Fruit fly (Drosophila melanogaster) whole organism, embryonic: ENCODE measurements around the gene CG10038.
A peak's percentile ranks its signal among the peaks of the same experiment; 100 is the strongest.

ENCODE experiments used
- BEAF-32 ChIP-seq: fragments of 200-800 bp; sonication (Bioruptor generic); optimal IDR thresholded peaks from 3 replicates; lab custom pipeline; 2017; ENCODE audit warnings: missing biosample characterization, missing genetic modification characterization, mild to moderate bottlenecking, moderate library complexity, missing genetic modification reagents
- Bgb ChIP-seq: fragments of 200-800 bp; sonication (Bioruptor generic); IDR thresholded peaks from 2 replicates; pipeline ENCODE4 v1.3.6; 2022; ENCODE audit warnings: missing biosample characterization, missing genetic modification characterization; ENCODE audit not compliant: partially characterized antibody
- CG10462 ChIP-seq: fragments of 200-800 bp; sonication (Bioruptor generic); optimal IDR thresholded peaks from 2 replicates; lab custom pipeline; 2016; ENCODE audit warnings: missing biosample characterization, missing genetic modification characterization
- CG10959 ChIP-seq: fragments of 200-800 bp; sonication (Bioruptor generic); IDR thresholded peaks from 2 replicates; pipeline ENCODE4 v1.3.6; 2022; ENCODE audit warnings: missing biosample characterization, missing genetic modification characterization
- CG11085 ChIP-seq: fragments of 200-800 bp; sonication (Bioruptor generic); IDR thresholded peaks from 2 replicates; pipeline ENCODE4 v1.3.6; 2022; ENCODE audit warnings: missing biosample characterization, missing genetic modification characterization
- CG13123 ChIP-seq: fragments of 200-800 bp; sonication (Bioruptor generic); optimal IDR thresholded peaks from 2 replicates; lab custom pipeline; 2016; ENCODE audit warnings: missing biosample characterization, missing genetic modification characterization
- CG13287 ChIP-seq: fragments of 200-800 bp; sonication (Bioruptor generic); IDR thresholded peaks from 2 replicates; pipeline ENCODE4 v1.3.6; 2022; ENCODE audit warnings: missing biosample characterization, missing genetic modification characterization; ENCODE audit not compliant: partially characterized antibody
- CG13894 ChIP-seq: fragments of 200-800 bp; sonication (Bioruptor generic); optimal IDR thresholded peaks from 3 replicates; lab custom pipeline; 2018; ENCODE audit warnings: missing biosample characterization, mild to moderate bottlenecking, missing genetic modification characterization, moderate library complexity
- CG14965 ChIP-seq: fragments of 200-800 bp; sonication (Bioruptor generic); optimal IDR thresholded peaks from 2 replicates; lab custom pipeline; 2016; ENCODE audit warnings: missing biosample characterization, missing genetic modification characterization, borderline replicate concordance
- CG15479 ChIP-seq: fragments of 200-800 bp; sonication (Bioruptor generic); optimal IDR thresholded peaks from 3 replicates; lab custom pipeline; 2019; ENCODE audit warnings: missing biosample characterization, mild to moderate bottlenecking, missing genetic modification characterization, moderate library complexity
- CG15696 ChIP-seq: fragments of 200-800 bp; sonication (Bioruptor generic); optimal IDR thresholded peaks from 2 replicates; lab custom pipeline; 2019; ENCODE audit warnings: missing biosample characterization, mild to moderate bottlenecking, missing genetic modification characterization, moderate library complexity
- CG1602 ChIP-seq: fragments of 200-800 bp; sonication (Bioruptor generic); optimal IDR thresholded peaks from 3 replicates; lab custom pipeline; 2016; ENCODE audit warnings: missing biosample characterization, missing genetic modification characterization
- CG16813 ChIP-seq: fragments of 200-800 bp; sonication (Bioruptor generic); IDR thresholded peaks from 3 replicates; pipeline ENCODE4 v1.3.6; 2022; ENCODE audit warnings: missing biosample characterization, missing genetic modification characterization; ENCODE audit not compliant: partially characterized antibody
- CG17361 ChIP-seq: fragments of 200-800 bp; sonication (Bioruptor generic); IDR thresholded peaks from 3 replicates; pipeline ENCODE4 v1.3.6; 2022; ENCODE audit warnings: missing biosample characterization, missing genetic modification characterization
- CG2120 ChIP-seq: fragments of 200-800 bp; sonication (Bioruptor generic); optimal IDR thresholded peaks from 3 replicates; lab custom pipeline; 2016; ENCODE audit warnings: missing biosample characterization, missing genetic modification characterization
- CG30020 ChIP-seq: fragments of 200-800 bp; optimal IDR thresholded peaks from 2 replicates; lab custom pipeline; 2019; ENCODE audit warnings: missing biosample characterization, mild to moderate bottlenecking, missing genetic modification characterization, moderate library complexity
- CG30403 ChIP-seq: fragments of 200-800 bp; sonication (Bioruptor generic); optimal IDR thresholded peaks from 3 replicates; lab custom pipeline; 2016; ENCODE audit warnings: missing biosample characterization, missing genetic modification characterization
- CG3065 ChIP-seq: fragments of 200-800 bp; sonication (Bioruptor generic); optimal IDR thresholded peaks from 2 replicates; lab custom pipeline; 2016; ENCODE audit warnings: missing biosample characterization, missing genetic modification characterization
- CG31441 ChIP-seq: fragments of 200-800 bp; sonication (Bioruptor generic); IDR thresholded peaks from 2 replicates; pipeline ENCODE4 v1.3.6; 2022; ENCODE audit warnings: missing biosample characterization, missing genetic modification characterization
- CG32767 ChIP-seq: fragments of 200-800 bp; sonication (Bioruptor generic); IDR thresholded peaks from 2 replicates; pipeline ENCODE4 v1.3.6; 2022; ENCODE audit warnings: missing biosample characterization, missing genetic modification characterization
- CG34376 ChIP-seq: fragments of 200-800 bp; sonication (Bioruptor generic); optimal IDR thresholded peaks from 2 replicates; lab custom pipeline; 2018; ENCODE audit warnings: missing biosample characterization, mild to moderate bottlenecking, missing genetic modification characterization
- CG6254 ChIP-seq: fragments of 200-800 bp; sonication (Bioruptor generic); optimal IDR thresholded peaks from 3 replicates; lab custom pipeline; 2017; ENCODE audit warnings: mild to moderate bottlenecking, missing biosample characterization, missing genetic modification reagents, missing genetic modification characterization
- CG6689 ChIP-seq: fragments of 200-800 bp; sonication (Bioruptor generic); IDR thresholded peaks from 2 replicates; pipeline ENCODE4 v1.3.6; 2022; ENCODE audit warnings: missing biosample characterization, missing genetic modification characterization
- CG9817 ChIP-seq: fragments of 200-800 bp; sonication (Bioruptor generic); optimal IDR thresholded peaks from 2 replicates; lab custom pipeline; 2018; ENCODE audit warnings: missing biosample characterization, mild to moderate bottlenecking, missing genetic modification characterization, moderate library complexity
- CTCF ChIP-seq: fragments of 200-800 bp; sonication (Bioruptor generic); optimal IDR thresholded peaks from 2 replicates; lab custom pipeline; 2017; ENCODE audit warnings: missing biosample characterization, mild to moderate bottlenecking, missing genetic modification characterization, moderate library complexity
- D ChIP-seq, 2 experiments: fragments of 200-800 bp in 1 of 2; fragments of >200 bp in 1 of 2; sonication (Bioruptor generic) in 1 of 2; optimal IDR thresholded peaks; 2 replicates in 1 of 2; 3 replicates in 1 of 2; lab custom pipeline; 2017; ENCODE audit warnings: mild to moderate bottlenecking in 1 of 2, missing biosample characterization in 1 of 2, missing genetic modification characterization in 1 of 2, missing genetic modification reagents in 1 of 2
- Dbx ChIP-seq: fragments of 200-800 bp; sonication (Bioruptor generic); IDR thresholded peaks from 3 replicates; pipeline ENCODE4 v1.3.6; 2022; ENCODE audit warnings: missing biosample characterization, missing genetic modification characterization
- Doc3 ChIP-seq: fragments of 200-800 bp; sonication (Bioruptor generic); IDR thresholded peaks from 3 replicates; pipeline ENCODE4 v1.3.6; 2022; ENCODE audit warnings: missing biosample characterization, missing genetic modification characterization; ENCODE audit not compliant: partially characterized antibody
- Ets65A ChIP-seq: fragments of 200-800 bp; sonication (Bioruptor generic); peaks from one replicate; lab custom pipeline; 2016; ENCODE audit warnings: missing biosample characterization, missing genetic modification characterization
- H15 ChIP-seq: fragments of 200-800 bp; sonication (Bioruptor generic); IDR thresholded peaks from 3 replicates; pipeline ENCODE4 v1.3.6; 2022; ENCODE audit warnings: missing biosample characterization, missing genetic modification characterization
- Hey ChIP-seq: fragments of 200-800 bp; sonication (Bioruptor generic); optimal IDR thresholded peaks from 3 replicates; lab custom pipeline; 2018; ENCODE audit warnings: missing biosample characterization, mild to moderate bottlenecking, missing genetic modification characterization
- MBD-R2 ChIP-seq: fragments of 200-800 bp; sonication (Bioruptor generic); IDR thresholded peaks from 2 replicates; pipeline ENCODE4 v1.3.6; 2022; ENCODE audit warnings: missing biosample characterization, missing genetic modification characterization
- Mad ChIP-seq: fragments of 200-800 bp; sonication (Bioruptor generic); optimal IDR thresholded peaks from 2 replicates; lab custom pipeline; 2016; ENCODE audit warnings: missing biosample characterization, missing genetic modification characterization
- NK7.1 ChIP-seq: fragments of 200-800 bp; sonication (Bioruptor generic); optimal IDR thresholded peaks from 3 replicates; lab custom pipeline; 2016; ENCODE audit warnings: missing biosample characterization, missing genetic modification characterization
- Oli ChIP-seq: fragments of 200-800 bp; sonication (Bioruptor generic); optimal IDR thresholded peaks from 2 replicates; lab custom pipeline; 2018; ENCODE audit warnings: missing biosample characterization, mild to moderate bottlenecking, missing genetic modification characterization, moderate library complexity
- Sry-δ ChIP-seq: fragments of 200-800 bp; sonication (Bioruptor generic); optimal IDR thresholded peaks from 2 replicates; lab custom pipeline; 2016; ENCODE audit warnings: missing biosample characterization, missing genetic modification characterization
- Ssrp ChIP-seq: fragments of 200-800 bp; sonication (Bioruptor generic); optimal IDR thresholded peaks from 2 replicates; lab custom pipeline; 2018; ENCODE audit warnings: missing biosample characterization, mild to moderate bottlenecking, missing genetic modification characterization, moderate library complexity
- amos ChIP-seq: fragments of 200-800 bp; sonication (Bioruptor generic); IDR thresholded peaks from 2 replicates; pipeline ENCODE4 v1.3.6; 2022; ENCODE audit warnings: missing biosample characterization, missing genetic modification characterization; ENCODE audit not compliant: partially characterized antibody
- crol ChIP-seq: fragments of 200-800 bp; sonication (Bioruptor generic); IDR thresholded peaks from 2 replicates; pipeline ENCODE4 v1.3.6; 2022; ENCODE audit warnings: missing biosample characterization, missing genetic modification characterization
- emc ChIP-seq: fragments of 200-800 bp; sonication (Bioruptor generic); optimal IDR thresholded peaks from 2 replicates; lab custom pipeline; 2016; ENCODE audit warnings: missing biosample characterization, missing genetic modification characterization
- en ChIP-seq: fragments of 200-800 bp; sonication (Bioruptor generic); optimal IDR thresholded peaks from 2 replicates; lab custom pipeline; 2016; ENCODE audit warnings: missing biosample characterization, missing genetic modification characterization
- fru ChIP-seq: fragments of >200 bp; optimal IDR thresholded peaks from 2 replicates; lab custom pipeline; 2017
- hth ChIP-seq: fragments of >200 bp; optimal IDR thresholded peaks from 2 replicates; lab custom pipeline; 2017; ENCODE audit warnings: inconsistent platforms
- knrl ChIP-seq: fragments of 200-800 bp; sonication (Bioruptor generic); IDR thresholded peaks from 3 replicates; pipeline ENCODE4 v1.3.6; 2022; ENCODE audit warnings: missing biosample characterization, missing genetic modification characterization; ENCODE audit not compliant: partially characterized antibody
- phol ChIP-seq: fragments of 200-800 bp; sonication (Bioruptor generic); optimal IDR thresholded peaks from 3 replicates; lab custom pipeline; 2018; ENCODE audit warnings: missing biosample characterization, mild to moderate bottlenecking, missing genetic modification characterization, moderate library complexity
- pita ChIP-seq: fragments of 200-800 bp; sonication (Bioruptor generic); optimal IDR thresholded peaks from 2 replicates; lab custom pipeline; 2017; ENCODE audit warnings: missing biosample characterization, mild to moderate bottlenecking, missing genetic modification characterization
- repo ChIP-seq: fragments of 200-800 bp; sonication (Bioruptor generic); optimal IDR thresholded peaks from 2 replicates; lab custom pipeline; 2016; ENCODE audit warnings: missing biosample characterization, missing genetic modification characterization
- stwl ChIP-seq: fragments of 200-800 bp; sonication (Bioruptor generic); optimal IDR thresholded peaks from 3 replicates; lab custom pipeline; 2018; ENCODE audit warnings: missing biosample characterization, mild to moderate bottlenecking, missing genetic modification characterization, moderate library complexity
- zen ChIP-seq: fragments of 200-800 bp; sonication (Bioruptor generic); optimal IDR thresholded peaks from 3 replicates; lab custom pipeline; 2018; ENCODE audit warnings: missing biosample characterization, mild to moderate bottlenecking, missing genetic modification characterization, moderate library complexity

Gene CG10038

dm6 chr3R:12383784-12384183 is 33.3 kb upstream of the CG10038 start:
- TF ChIP-seq fru (lab: Kevin White, UChicago) (no peak), amos (GFP tag; lab: Robert Waterston, UW) (peak; percentile 60), stwl (tag; lab: Kevin White, UChicago) (peak; percentile 39), Doc3 (GFP tag; lab: Robert Waterston, UW) (no peak), CG11085 (no peak), CG14965 (GFP tag; lab: Kevin White, UChicago) (no peak), Mad (GFP tag; lab: Kevin White, UChicago) (no peak), CTCF (GFP tag; lab: Kevin White, UChicago) (peak; percentile 71), Bgb (peak; percentile 20; the same call in 1 of the 2 replicates), Ssrp (no peak), CG16813 (GFP tag; lab: Robert Waterston, UW) (peak; percentile 31; the same call in 1 of the 3 replicates), knrl (GFP tag; lab: Robert Waterston, UW) (peak; percentile 27; the same call in 1 of the 3 replicates), Dbx (GFP tag; lab: Robert Waterston, UW) (no peak), CG13287 (GFP tag; lab: Robert Waterston, UW) (peak; percentile 21; the same call in 1 of the 2 replicates), NK7.1 (GFP tag; lab: Kevin White, UChicago) (no peak), CG30403 (GFP tag; lab: Kevin White, UChicago) (no peak), Oli (tag; lab: Kevin White, UChicago) (no peak), CG9817 (tag; lab: Kevin White, UChicago) (no peak), en (GFP tag; lab: Kevin White, UChicago) (no peak), emc (GFP tag; lab: Kevin White, UChicago) (no peak)

dm6 chr3R:12383036-12383435 is 32.6 kb upstream of the CG10038 start, which contains the start of gene GstD11:
TSS of gene GstD11 (plus strand) at chr3R:12383336.
- TF ChIP-seq CG13123 (GFP tag; lab: Kevin White, UChicago) (no peak), phol (tag; lab: Kevin White, UChicago) (no peak), CG10959 (GFP tag; lab: Robert Waterston, UW) (no peak)

dm6 chr3R:12382563-12382962 is 32.1 kb upstream of the CG10038 start, which contains the start of gene CG10035:
TSS of gene CG10035 (minus strand) at chr3R:12382691.
- TF ChIP-seq CG6689 (GFP tag; lab: Robert Waterston, UW) (no peak), CG10462 (GFP tag; lab: Kevin White, UChicago) (no peak), CG34376 (GFP tag; lab: Kevin White, UChicago) (no peak), crol (GFP tag; lab: Robert Waterston, UW) (no peak), BEAF-32 (GFP tag; lab: Kevin White, UChicago) (no peak), CG32767 (GFP tag; lab: Robert Waterston, UW) (no peak), H15 (GFP tag; lab: Robert Waterston, UW) (no peak), CG31441 (GFP tag; lab: Robert Waterston, UW) (no peak), CG30020 (tag; lab: Kevin White, UChicago) (no peak), MBD-R2 (no peak), Ets65A (GFP tag; lab: Kevin White, UChicago) (no peak), CG2120 (GFP tag; lab: Kevin White, UChicago) (no peak), CG1602 (no peak), Hey (tag; lab: Kevin White, UChicago) (no peak), CG15479 (peak; percentile 20), CG17361 (no peak), CG15696 (no peak), repo (GFP tag; lab: Kevin White, UChicago) (no peak), CG6254 (GFP tag; lab: Kevin White, UChicago) (no peak), CG3065 (GFP tag; lab: Kevin White, UChicago) (no peak), hth (lab: Kevin White, UChicago) (no peak), Sry-δ (GFP tag; lab: Kevin White, UChicago) (no peak), zen (tag; lab: Kevin White, UChicago) (peak; percentile 98), D (optimal IDR thresholded peaks at IDR 0.05; lab: Kevin White, UChicago) (peak; percentile 55), D (GFP tag; optimal IDR thresholded peaks at IDR 0.05; lab: Kevin White, UChicago) (no peak), CG13894 (no peak), pita (GFP tag; lab: Kevin White, UChicago) (no peak)
